Worm (Caenorhabditis elegans) whole organism, L2 larva: ENCODE data around the gene R07E5.17.

ENCODE experiments used
- C34F6.9 ChIP-seq: fragments of 150-350 bp; optimal IDR thresholded peaks from 2 replicates; lab custom pipeline; 2014; ENCODE audit warnings: missing biosample characterization, missing genetic modification characterization
- F13H6.1 ChIP-seq: sonication (generic microtip); optimal IDR thresholded peaks from 2 replicates; lab custom pipeline; 2016; ENCODE audit warnings: missing genetic modification characterization, missing compliant biosample characterization
- alr-1 ChIP-seq: fragments of 150-350 bp; optimal IDR thresholded peaks from 2 replicates; lab custom pipeline; 2014; ENCODE audit warnings: missing biosample characterization, missing genetic modification characterization
- ama-1 ChIP-seq: fragments of 150-350 bp; optimal IDR thresholded peaks from 2 replicates; lab custom pipeline; 2018; ENCODE audit warnings: inconsistent platforms
- blmp-1 ChIP-seq: sonication (generic microtip); optimal IDR thresholded peaks from 2 replicates; lab custom pipeline; 2017; ENCODE audit warnings: missing genetic modification characterization, mild to moderate bottlenecking, missing compliant biosample characterization, antibody characterized with exemption, moderate library complexity; ENCODE audit not compliant: insufficient read depth
- ceh-16 ChIP-seq: fragments of 150-350 bp; optimal IDR thresholded peaks from 2 replicates; lab custom pipeline; 2014; ENCODE audit warnings: missing biosample characterization, missing genetic modification characterization
- crh-2 ChIP-seq: sonication (generic microtip); optimal IDR thresholded peaks from 2 replicates; lab custom pipeline; 2017; ENCODE audit warnings: missing biosample characterization, missing genetic modification characterization
- dmd-4 ChIP-seq: sonication (generic microtip); optimal IDR thresholded peaks from 2 replicates; lab custom pipeline; 2017; ENCODE audit warnings: missing biosample characterization, missing genetic modification characterization
- elt-1 ChIP-seq: fragments of 150-350 bp; optimal IDR thresholded peaks from 2 replicates; lab custom pipeline; 2014; ENCODE audit warnings: missing biosample characterization, missing genetic modification characterization
- elt-3 ChIP-seq: sonication (generic microtip); optimal IDR thresholded peaks from 2 replicates; lab custom pipeline; 2017; ENCODE audit warnings: missing biosample characterization, missing genetic modification characterization
- gmeb-1 ChIP-seq: fragments of 150-350 bp; optimal IDR thresholded peaks from 2 replicates; lab custom pipeline; 2014; ENCODE audit warnings: missing biosample characterization, missing genetic modification characterization
- lsy-2 ChIP-seq, 2 experiments: fragments of 150-350 bp in 1 of 2; sonication (generic microtip) in 1 of 2; optimal IDR thresholded peaks; 2 replicates each; lab custom pipeline; 2014 to 2017; ENCODE audit warnings: missing biosample characterization in 2 of 2, missing genetic modification characterization in 2 of 2
- mab-5 ChIP-seq: fragments of 150-350 bp; optimal IDR thresholded peaks from 2 replicates; lab custom pipeline; 2014; ENCODE audit warnings: missing biosample characterization, missing genetic modification characterization
- mbf-1 ChIP-seq: sonication (generic microtip); optimal IDR thresholded peaks from 2 replicates; lab custom pipeline; 2017; ENCODE audit warnings: missing biosample characterization, missing genetic modification characterization
- mdl-1 ChIP-seq, 2 experiments: fragments of 150-350 bp in 1 of 2; sonication (generic microtip) in 1 of 2; optimal IDR thresholded peaks; 2 replicates each; lab custom pipeline; 2017; ENCODE audit warnings: missing biosample characterization in 2 of 2, missing genetic modification characterization in 2 of 2
- nhr-10 ChIP-seq: sonication (generic microtip); optimal IDR thresholded peaks from 2 replicates; lab custom pipeline; 2017; ENCODE audit warnings: missing biosample characterization, missing genetic modification characterization
- nhr-11 ChIP-seq: fragments of 150-350 bp; optimal IDR thresholded peaks from 2 replicates; lab custom pipeline; 2014; ENCODE audit warnings: missing biosample characterization, missing genetic modification characterization
- nhr-21 ChIP-seq: fragments of 150-350 bp; optimal IDR thresholded peaks from 2 replicates; lab custom pipeline; 2014; ENCODE audit warnings: missing biosample characterization, missing genetic modification characterization
- nhr-23 ChIP-seq: fragments of 150-350 bp; optimal IDR thresholded peaks from 2 replicates; lab custom pipeline; 2014; ENCODE audit warnings: missing biosample characterization, missing genetic modification reagents, missing genetic modification characterization
- peb-1 ChIP-seq: fragments of 150-350 bp; optimal IDR thresholded peaks from 2 replicates; lab custom pipeline; 2014; ENCODE audit warnings: missing biosample characterization, missing genetic modification characterization
- skn-1 ChIP-seq: sonication (generic microtip); optimal IDR thresholded peaks from 2 replicates; lab custom pipeline; 2017; ENCODE audit warnings: missing biosample characterization, missing genetic modification characterization
- sma-9 ChIP-seq, 2 experiments: fragments of 150-350 bp in 1 of 2; sonication (generic microtip) in 1 of 2; optimal IDR thresholded peaks; 2 replicates each; lab custom pipeline; 2014 to 2016; ENCODE audit warnings: missing genetic modification characterization in 2 of 2, mild to moderate bottlenecking in 1 of 2, missing biosample characterization in 1 of 2, missing compliant biosample characterization in 1 of 2, missing genetic modification reagents in 1 of 2, moderate library complexity in 1 of 2
- snpc-4 ChIP-seq: fragments of 150-350 bp; optimal IDR thresholded peaks from 2 replicates; lab custom pipeline; 2014; ENCODE audit warnings: missing biosample characterization, missing genetic modification characterization
- unc-62 ChIP-seq: fragments of 150-350 bp; optimal IDR thresholded peaks from 2 replicates; lab custom pipeline; 2014; ENCODE audit warnings: missing biosample characterization, missing genetic modification reagents, missing genetic modification characterization
- zag-1 ChIP-seq: fragments of 150-350 bp; optimal IDR thresholded peaks from 2 replicates; lab custom pipeline; 2014; ENCODE audit warnings: missing biosample characterization, missing genetic modification characterization
- ztf-1 ChIP-seq: fragments of 200-800 bp; sonication (Bioruptor generic); conservative IDR thresholded peaks from 2 replicates; pipeline ENCODE4 v1.3.6; 2022; ENCODE audit warnings: missing genetic modification characterization, missing compliant biosample characterization
- ztf-11 ChIP-seq: sonication (generic microtip); optimal IDR thresholded peaks from 2 replicates; lab custom pipeline; 2017; ENCODE audit warnings: missing biosample characterization, missing genetic modification characterization
- ztf-4 ChIP-seq: fragments of 150-350 bp; optimal IDR thresholded peaks from 2 replicates; lab custom pipeline; 2014; ENCODE audit warnings: missing biosample characterization, missing genetic modification characterization

R07E5.17 gene

ce11 chrIII:4391938-4392337, 12.3 kb downstream of the R07E5.17 start:
- peak; percentile 12 for TF ChIP-seq ceh-16 (tag; lab: Kevin White, UChicago)
- TF ChIP-seq gmeb-1 (tag; lab: Kevin White, UChicago), result no peak

DNA sequence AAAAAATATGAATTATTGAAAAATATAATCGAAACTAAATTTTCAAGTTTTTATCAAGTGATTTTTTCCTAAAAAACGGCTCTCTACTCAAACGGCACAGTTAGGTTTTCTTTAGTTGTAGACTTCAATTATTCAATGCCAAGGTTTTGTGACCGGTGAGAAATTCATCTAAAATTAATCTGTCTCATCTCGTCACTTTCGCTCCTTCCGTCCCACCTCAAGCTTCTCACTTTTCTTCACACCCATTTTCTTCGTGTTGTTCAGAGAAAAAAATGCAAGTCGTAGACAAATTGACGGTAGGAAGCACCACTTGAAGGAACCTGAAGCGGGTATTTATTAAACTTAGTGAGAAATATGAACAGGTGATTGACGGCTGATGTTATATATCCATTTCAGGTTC, 12.9 kb downstream of the R07E5.17 start:
- TF ChIP-seq blmp-1 (tag; lab: Kevin White, UChicago) (peak; percentile 66), nhr-21 (tag; lab: Kevin White, UChicago) (no peak)

DNA sequence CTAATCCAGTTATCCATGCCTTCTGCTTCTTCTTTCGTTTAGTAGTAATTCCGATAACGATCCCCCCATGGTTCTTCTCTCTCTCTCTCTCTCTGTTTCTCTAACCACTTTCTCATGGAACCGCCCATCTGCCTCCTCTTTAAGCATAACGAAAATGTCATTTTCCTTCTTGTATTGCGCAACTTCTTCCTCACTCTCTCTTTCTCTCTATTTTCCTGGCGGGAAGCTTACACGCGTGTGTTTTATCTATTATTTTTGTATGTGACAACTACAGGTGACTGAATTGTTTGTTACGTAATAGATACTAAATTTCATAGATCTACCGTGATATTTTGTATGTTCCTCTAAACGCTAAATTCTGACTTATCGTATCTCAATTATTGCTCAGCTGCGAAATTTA, 13.8 kb downstream of the R07E5.17 start:
- no peak for TF ChIP-seq elt-3 (tag; lab: Kevin White, UChicago)
- no peak for TF ChIP-seq ama-1 (lab: Kevin White, UChicago)
- no peak for TF ChIP-seq mbf-1 (tag; lab: Kevin White, UChicago)
- no peak for TF ChIP-seq dmd-4
- no peak for TF ChIP-seq peb-1
- no peak for TF ChIP-seq ztf-11 (tag; lab: Kevin White, UChicago)
- TF ChIP-seq C34F6.9 (tag; lab: Kevin White, UChicago), result no peak
- TF ChIP-seq skn-1 (tag; lab: Kevin White, UChicago), result no peak
- TF ChIP-seq snpc-4, result no peak
- no peak for TF ChIP-seq alr-1 (tag; lab: Kevin White, UChicago)
- no peak for TF ChIP-seq elt-1 (tag; lab: Kevin White, UChicago)
- no peak for TF ChIP-seq crh-2 (tag; lab: Kevin White, UChicago)
- TF ChIP-seq ztf-1, result no peak
- TF ChIP-seq sma-9 (GFP tag; optimal IDR thresholded peaks at IDR 0.05; lab: Kevin White, UChicago), result no peak
- no peak for TF ChIP-seq sma-9 (tag; optimal IDR thresholded peaks at IDR 0.05; lab: Kevin White, UChicago)

- TF ChIP-seq unc-62, result no peak
- no peak for TF ChIP-seq nhr-10
- TF ChIP-seq mab-5, result no peak
- no peak for TF ChIP-seq elt-1 (tag; lab: Kevin White, UChicago)
- no peak for TF ChIP-seq sma-9 (GFP tag; optimal IDR thresholded peaks at IDR 0.05; lab: Kevin White, UChicago)
- TF ChIP-seq sma-9 (tag; optimal IDR thresholded peaks at IDR 0.05; lab: Kevin White, UChicago), result no peak
- no peak for TF ChIP-seq F13H6.1 (tag; lab: Kevin White, UChicago)
These were observed 19.7 kb downstream of the R07E5.17 start, which contains the start of gene pals-28 for ce11 chrIII:4384487-4384886. TSS of gene pals-28 (plus strand) at chrIII:4384787.

- TF ChIP-seq mdl-1 (tag; optimal IDR thresholded peaks at IDR 0.05; lab: Kevin White, UChicago) (no peak), nhr-11 (tag; lab: Kevin White, UChicago) (no peak), ztf-11 (tag; lab: Kevin White, UChicago) (no peak), lsy-2 (tag; optimal IDR thresholded peaks at IDR 0.05; lab: Kevin White, UChicago) (no peak)
These were observed 22.1 kb downstream of the R07E5.17 start for ce11 chrIII:4382118-4382517.

DNA sequence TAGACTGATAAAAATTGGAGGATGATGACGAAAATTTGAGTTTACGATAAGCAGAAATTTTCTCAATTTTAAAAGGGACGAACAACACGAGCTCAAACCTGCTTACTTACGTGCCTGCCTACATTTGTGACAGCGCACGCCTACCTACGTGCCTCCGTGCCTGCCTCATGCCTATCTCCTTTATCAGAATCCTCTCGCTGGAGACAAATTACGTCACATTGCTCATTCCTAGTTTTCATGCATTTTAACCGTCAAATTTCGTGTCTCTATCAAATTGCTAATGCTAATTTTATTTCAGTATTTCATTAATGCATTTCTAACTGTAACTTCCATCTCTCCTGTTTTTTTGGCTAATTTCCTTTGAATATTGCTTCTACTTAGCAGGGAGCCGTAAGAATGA, 22.9 kb downstream of the R07E5.17 start, which contains the start of gene pals-27:
TSS of gene pals-27 (plus strand) at position 301 of the 400 bp plus-strand sequence.
- TF ChIP-seq unc-62 (no peak), nhr-21 (tag; lab: Kevin White, UChicago) (no peak), mbf-1 (tag; lab: Kevin White, UChicago) (no peak), ztf-4 (tag; lab: Kevin White, UChicago) (no peak), mdl-1 (tag; optimal IDR thresholded peaks at IDR 0.05; lab: Kevin White, UChicago) (no peak), nhr-23 (no peak), C34F6.9 (tag; lab: Kevin White, UChicago) (no peak), alr-1 (tag; lab: Kevin White, UChicago) (no peak), sma-9 (GFP tag; optimal IDR thresholded peaks at IDR 0.05; lab: Kevin White, UChicago) (no peak), sma-9 (tag; optimal IDR thresholded peaks at IDR 0.05; lab: Kevin White, UChicago) (no peak), zag-1 (tag; lab: Kevin White, UChicago) (no peak)

DNA sequence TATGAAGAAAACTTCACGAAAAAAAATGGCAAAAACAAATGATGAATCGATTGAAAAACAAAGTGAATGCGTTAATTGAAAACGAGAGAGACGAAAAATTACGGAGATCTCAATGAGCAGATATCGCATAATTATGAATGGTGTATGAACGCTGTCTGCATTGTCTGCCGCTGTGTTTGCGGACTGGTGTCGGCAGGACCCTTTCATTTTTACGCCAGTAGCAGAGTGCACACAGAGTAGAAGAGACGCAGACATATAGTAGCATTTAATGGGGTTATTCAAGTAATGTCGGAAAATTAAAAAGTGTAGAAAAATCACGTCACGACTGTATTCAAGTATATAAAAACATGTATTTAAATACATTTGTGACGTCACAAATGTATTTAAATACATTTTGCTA, 23.4 kb downstream of the R07E5.17 start:
- TF ChIP-seq ama-1 (lab: Kevin White, UChicago) (no peak), C34F6.9 (tag; lab: Kevin White, UChicago) (peak; percentile 20)
